Fruit fly (Drosophila melanogaster) whole organism, pupa: Measurements from ENCODE around the gene Grp170.

Source experiments
- CG10348 ChIP-seq: fragments of 200-800 bp; sonication (Bioruptor generic); IDR thresholded peaks from 2 replicates; pipeline ENCODE4 v1.3.6; 2022; ENCODE audit warnings: missing biosample characterization, missing genetic modification characterization
- CG12605 ChIP-seq: fragments of 200-800 bp; sonication (Bioruptor generic); IDR thresholded peaks from 2 replicates; pipeline ENCODE4 v1.3.6; 2022; ENCODE audit warnings: missing biosample characterization, missing genetic modification characterization
- CG13204 ChIP-seq: fragments of 200-800 bp; sonication (Bioruptor generic); optimal IDR thresholded peaks from 2 replicates; lab custom pipeline; 2018; ENCODE audit warnings: missing biosample characterization, mild to moderate bottlenecking, missing genetic modification characterization, moderate library complexity
- CG14655 ChIP-seq: fragments of 200-800 bp; sonication (Bioruptor generic); optimal IDR thresholded peaks from 3 replicates; lab custom pipeline; 2017; ENCODE audit warnings: mild to moderate bottlenecking, missing biosample characterization, missing genetic modification reagents, missing genetic modification characterization
- CG15710 ChIP-seq: fragments of 200-800 bp; sonication (Bioruptor generic); optimal IDR thresholded peaks from 2 replicates; lab custom pipeline; 2018; ENCODE audit warnings: missing biosample characterization, mild to moderate bottlenecking, missing genetic modification characterization, moderate library complexity
- CG17806 ChIP-seq: fragments of 200-800 bp; sonication (Bioruptor generic); optimal IDR thresholded peaks from 2 replicates; lab custom pipeline; 2018; ENCODE audit warnings: missing biosample characterization, mild to moderate bottlenecking, missing genetic modification characterization, moderate library complexity
- CG32121 ChIP-seq: fragments of 200-800 bp; sonication (Bioruptor generic); IDR thresholded peaks from 2 replicates; pipeline ENCODE4 v1.3.6; 2022; ENCODE audit warnings: missing biosample characterization, missing genetic modification characterization
- CG34367 ChIP-seq: fragments of 200-800 bp; sonication (Bioruptor generic); optimal IDR thresholded peaks from 2 replicates; lab custom pipeline; 2018; ENCODE audit warnings: missing biosample characterization, mild to moderate bottlenecking, missing genetic modification characterization
- CG4496 ChIP-seq: fragments of 200-800 bp; sonication (Bioruptor generic); IDR thresholded peaks from 3 replicates; pipeline ENCODE4 v1.3.6; 2022; ENCODE audit warnings: missing biosample characterization, missing genetic modification characterization
- CG8159 ChIP-seq: fragments of 200-800 bp; sonication (Bioruptor generic); optimal IDR thresholded peaks from 3 replicates; lab custom pipeline; 2018; ENCODE audit warnings: missing biosample characterization, mild to moderate bottlenecking, missing genetic modification characterization, moderate library complexity
- CG8301 ChIP-seq: fragments of 200-800 bp; sonication (Bioruptor generic); optimal IDR thresholded peaks from 2 replicates; lab custom pipeline; 2018; ENCODE audit warnings: missing biosample characterization, mild to moderate bottlenecking, missing genetic modification characterization
- CG9948 ChIP-seq: fragments of 200-800 bp; sonication (Bioruptor generic); optimal IDR thresholded peaks from 2 replicates; lab custom pipeline; 2018; ENCODE audit warnings: missing biosample characterization, mild to moderate bottlenecking, missing genetic modification characterization, moderate library complexity
- D1 ChIP-seq: fragments of 200-800 bp; sonication (Bioruptor generic); optimal IDR thresholded peaks from 2 replicates; lab custom pipeline; 2018; ENCODE audit warnings: missing biosample characterization, mild to moderate bottlenecking, missing genetic modification characterization, moderate library complexity
- EcR ChIP-seq: fragments of 200-800 bp; sonication (Bioruptor generic); optimal IDR thresholded peaks from 3 replicates; lab custom pipeline; 2019; ENCODE audit warnings: missing biosample characterization, missing genetic modification characterization, mild to moderate bottlenecking, moderate library complexity, missing genetic modification reagents
- Ets98B ChIP-seq: fragments of 200-800 bp; sonication (Bioruptor generic); IDR thresholded peaks from 2 replicates; pipeline ENCODE4 v1.3.6; 2022; ENCODE audit warnings: missing biosample characterization, missing genetic modification characterization
- Pif1A ChIP-seq: fragments of 200-800 bp; sonication (Bioruptor generic); optimal IDR thresholded peaks from 3 replicates; lab custom pipeline; 2016; ENCODE audit warnings: missing biosample characterization, missing genetic modification characterization
- Pif1B ChIP-seq: fragments of 200-800 bp; sonication (Bioruptor generic); optimal IDR thresholded peaks from 3 replicates; lab custom pipeline; 2016; ENCODE audit warnings: missing biosample characterization, missing genetic modification characterization
- Snoo ChIP-seq: fragments of 200-800 bp; sonication (Bioruptor generic); optimal IDR thresholded peaks from 3 replicates; lab custom pipeline; 2017; ENCODE audit warnings: missing biosample characterization, mild to moderate bottlenecking, missing genetic modification characterization, inconsistent platforms
- fd96Ca ChIP-seq: fragments of 200-800 bp; sonication (Bioruptor generic); IDR thresholded peaks from 3 replicates; pipeline ENCODE4 v1.3.6; 2022; ENCODE audit warnings: missing biosample characterization, missing genetic modification characterization
- gl ChIP-seq: fragments of 200-800 bp; sonication (Bioruptor generic); optimal IDR thresholded peaks from 2 replicates; lab custom pipeline; 2018; ENCODE audit warnings: missing biosample characterization, mild to moderate bottlenecking, missing genetic modification characterization
- rn ChIP-seq: fragments of 200-800 bp; sonication (Bioruptor generic); IDR thresholded peaks from 2 replicates; pipeline ENCODE4 v1.3.6; 2022; ENCODE audit warnings: missing biosample characterization, missing genetic modification characterization

Grp170 gene

DNA sequence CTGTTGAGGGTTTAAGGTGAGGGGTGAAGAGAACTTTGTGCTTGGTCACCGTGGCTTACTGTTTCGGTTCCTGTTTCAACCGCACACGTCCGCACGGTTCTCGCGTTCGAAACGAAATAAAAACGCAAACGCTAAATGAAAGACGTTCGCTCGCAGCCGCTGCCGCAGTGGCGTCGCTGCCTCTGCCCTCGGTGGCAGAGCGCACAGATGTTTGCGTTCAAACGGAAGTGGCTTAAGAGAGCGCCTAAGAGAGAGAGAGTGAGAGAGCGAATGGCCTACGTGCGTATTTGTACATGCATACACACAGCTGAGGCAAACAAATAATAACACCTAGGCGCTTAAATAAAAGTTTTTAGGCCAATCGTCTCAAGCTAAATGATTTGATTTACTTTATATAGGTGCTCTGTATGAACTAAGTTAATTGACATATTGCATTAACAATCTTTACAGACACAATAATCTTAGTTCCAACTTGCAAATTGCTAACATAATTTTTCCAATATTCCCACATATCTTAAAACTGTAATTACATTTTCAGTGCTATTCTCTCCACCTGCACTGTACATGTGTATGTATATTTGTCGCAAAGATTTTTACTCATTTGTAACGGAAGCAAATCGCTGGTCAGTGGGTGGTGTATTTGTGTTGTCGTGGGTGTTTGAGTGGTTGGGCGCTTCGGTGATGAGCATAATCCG lies 18.6 kb upstream of the Grp170 start, which contains the start of gene CG2865:
Gene CG2865, minus strand, starts transcription at position 118 of the 695 bp plus-strand sequence.
- peak; percentile 96 for TF ChIP-seq CG14655 (GFP tag; lab: Kevin White, UChicago)
- TF ChIP-seq gl, result peak; percentile 93
- TF ChIP-seq CG34367, result peak; percentile 94
- TF ChIP-seq CG9948 (tag; lab: Kevin White, UChicago), result peak; percentile 94
- TF ChIP-seq Pif1B (GFP tag; lab: Kevin White, UChicago), result peak; percentile 91
- TF ChIP-seq CG13204 (GFP tag; lab: Kevin White, UChicago), result peak; percentile 87
- peak; percentile 89 for TF ChIP-seq D1
- TF ChIP-seq Snoo (tag; lab: Kevin White, UChicago), result peak; percentile 95
- peak; percentile 94 for TF ChIP-seq Pif1A (GFP tag; lab: Kevin White, UChicago)
- peak; percentile 93 for TF ChIP-seq CG4496 (GFP tag; lab: Robert Waterston, UW)
- TF ChIP-seq CG12605, result peak; percentile 76
- TF ChIP-seq CG8159, result peak; percentile 97
- TF ChIP-seq CG8301 (tag; lab: Kevin White, UChicago), result peak; percentile 96
- peak; percentile 93 for TF ChIP-seq CG32121
- TF ChIP-seq CG17806 (tag; lab: Kevin White, UChicago), result peak; percentile 93
- TF ChIP-seq fd96Ca (GFP tag; lab: Robert Waterston, UW), result peak; percentile 80; the same call in 2 of the 3 replicates
- peak; percentile 78 for TF ChIP-seq EcR (GFP tag; lab: Kevin White, UChicago)
- peak; percentile 60 for TF ChIP-seq CG10348 (GFP tag; lab: Robert Waterston, UW)
- TF ChIP-seq rn, result peak; percentile 73
- peak; percentile 95 for TF ChIP-seq CG15710 (tag; lab: Kevin White, UChicago)
- peak; percentile 94 for TF ChIP-seq Ets98B (GFP tag; lab: Robert Waterston, UW)

DNA sequence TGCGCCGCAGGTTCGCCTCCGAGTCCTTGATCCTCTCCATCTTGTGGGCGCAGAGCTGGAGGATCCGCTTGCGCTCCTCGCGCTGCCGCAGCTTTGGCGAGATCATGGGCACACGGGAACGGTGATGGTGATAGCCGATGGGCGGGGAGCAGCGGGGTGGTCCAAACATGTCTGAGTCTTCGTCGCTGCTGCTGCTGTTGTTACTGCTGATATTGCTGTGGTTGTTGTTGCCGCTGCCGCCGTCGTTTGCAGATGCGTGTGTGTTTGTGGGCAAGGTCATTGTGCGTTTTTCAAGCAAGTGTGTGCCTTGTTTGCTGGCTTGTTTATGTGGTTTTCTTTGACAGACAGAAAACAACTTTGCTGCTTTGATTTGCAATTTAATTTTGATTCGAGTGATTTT lies 17.5 kb upstream of the Grp170 start:
- peak; percentile 42 for TF ChIP-seq CG13204 (GFP tag; lab: Kevin White, UChicago)
- TF ChIP-seq Pif1B (GFP tag; lab: Kevin White, UChicago), result no peak
- no peak for TF ChIP-seq fd96Ca (GFP tag; lab: Robert Waterston, UW)
- peak; percentile 71 for TF ChIP-seq EcR (GFP tag; lab: Kevin White, UChicago)

DNA sequence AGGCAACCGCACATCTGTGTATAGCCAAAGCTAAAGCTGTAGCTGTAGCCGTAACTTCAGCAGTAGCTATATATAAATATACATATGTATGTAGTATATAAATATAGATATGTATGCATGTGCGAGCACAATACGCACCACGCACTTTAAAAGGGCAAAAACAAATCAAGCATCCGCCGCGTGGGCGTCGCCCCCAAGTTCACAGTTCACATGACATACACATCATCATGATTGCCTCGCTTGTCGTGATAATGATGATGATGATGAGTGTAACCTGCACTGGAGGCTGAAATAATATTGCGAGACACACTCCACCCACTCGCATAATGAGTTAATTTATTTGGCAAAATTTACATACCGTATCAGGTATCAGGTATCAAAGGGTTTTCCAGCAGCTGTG lies 16.2 kb upstream of the Grp170 start:
- TF ChIP-seq Pif1B (GFP tag; lab: Kevin White, UChicago) (no peak), Ets98B (GFP tag; lab: Robert Waterston, UW) (no peak), CG4496 (GFP tag; lab: Robert Waterston, UW) (no peak), CG10348 (GFP tag; lab: Robert Waterston, UW) (no peak), CG14655 (GFP tag; lab: Kevin White, UChicago) (no peak), EcR (GFP tag; lab: Kevin White, UChicago) (no peak), CG17806 (tag; lab: Kevin White, UChicago) (no peak), fd96Ca (GFP tag; lab: Robert Waterston, UW) (no peak), gl (no peak)

DNA sequence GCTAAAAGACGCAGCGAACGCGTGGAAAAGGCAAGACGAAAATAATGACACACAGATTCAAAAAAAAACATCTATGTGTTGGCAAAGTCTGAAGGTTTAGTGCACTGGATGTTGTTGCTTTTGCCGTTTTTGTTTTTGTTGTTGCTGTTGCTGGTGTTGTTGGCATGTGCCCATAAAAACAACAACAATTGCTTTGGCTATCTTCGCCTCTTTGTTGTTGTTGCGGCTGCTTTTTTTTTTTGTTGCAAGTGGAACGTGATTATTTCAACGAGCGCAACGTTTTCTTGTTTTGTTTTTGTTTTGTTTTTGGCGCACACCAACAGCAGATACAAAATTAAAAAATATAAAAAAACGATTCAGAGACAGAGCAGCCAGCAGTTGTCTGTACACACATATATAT lies 14.3 kb upstream of the Grp170 start:
- TF ChIP-seq CG14655 (GFP tag; lab: Kevin White, UChicago), result peak; percentile 88
- TF ChIP-seq CG10348 (GFP tag; lab: Robert Waterston, UW), result no peak
- TF ChIP-seq EcR (GFP tag; lab: Kevin White, UChicago), result peak; percentile 91
- peak; percentile 42 for TF ChIP-seq Snoo (tag; lab: Kevin White, UChicago)
- TF ChIP-seq CG17806 (tag; lab: Kevin White, UChicago), result peak; percentile 83
- peak; percentile 93 for TF ChIP-seq CG32121
- TF ChIP-seq CG4496 (GFP tag; lab: Robert Waterston, UW), result peak; percentile 95
- peak; percentile 83 for TF ChIP-seq Pif1B (GFP tag; lab: Kevin White, UChicago)
- TF ChIP-seq CG8159, result peak; percentile 83
- peak; percentile 94 for TF ChIP-seq fd96Ca (GFP tag; lab: Robert Waterston, UW)
- TF ChIP-seq CG8301 (tag; lab: Kevin White, UChicago), result peak; percentile 82
- peak; percentile 90 for TF ChIP-seq CG15710 (tag; lab: Kevin White, UChicago)
- peak; percentile 83 for TF ChIP-seq CG9948 (tag; lab: Kevin White, UChicago)
- TF ChIP-seq CG34367, result peak; percentile 92
- TF ChIP-seq CG13204 (GFP tag; lab: Kevin White, UChicago), result peak; percentile 97
- peak; percentile 48 for TF ChIP-seq D1
- peak; percentile 91 for TF ChIP-seq Ets98B (GFP tag; lab: Robert Waterston, UW)
- TF ChIP-seq Pif1A (GFP tag; lab: Kevin White, UChicago), result peak; percentile 91
- TF ChIP-seq gl, result peak; percentile 95
- peak; percentile 82 for TF ChIP-seq rn
- TF ChIP-seq CG12605, result peak; percentile 96

DNA sequence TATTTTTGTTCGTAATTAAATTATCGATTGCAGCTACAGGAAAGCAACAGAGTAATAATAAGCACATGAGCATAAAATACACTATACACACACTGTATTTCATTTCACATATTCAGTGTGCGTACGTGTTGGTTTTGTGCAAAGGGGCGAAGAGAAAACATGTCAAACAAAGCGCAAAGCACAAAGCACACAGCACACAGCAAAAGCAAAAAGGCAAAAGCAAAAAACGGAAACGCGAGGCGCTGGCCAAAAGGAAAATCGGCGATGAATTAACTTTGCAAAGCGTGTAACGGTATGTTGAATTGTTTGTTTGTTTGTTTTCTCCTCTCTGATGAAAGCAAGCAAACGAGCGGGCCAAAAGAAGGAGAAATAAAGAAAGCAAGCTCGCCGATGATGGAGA lies 13.5 kb upstream of the Grp170 start:
- TF ChIP-seq EcR (GFP tag; lab: Kevin White, UChicago), result no peak
- no peak; the same call in 2 of the 3 replicates for TF ChIP-seq CG4496 (GFP tag; lab: Robert Waterston, UW)
- no peak for TF ChIP-seq CG13204 (GFP tag; lab: Kevin White, UChicago)
- 0 out of 2 replicates have a peak, but pooled peaks have one; percentile 25 for TF ChIP-seq CG32121
- TF ChIP-seq CG12605, result 0 out of 2 replicates have a peak, but pooled peaks have one; percentile 12
- no peak for TF ChIP-seq fd96Ca (GFP tag; lab: Robert Waterston, UW)
- no peak for TF ChIP-seq CG8159
- no peak for TF ChIP-seq CG14655 (GFP tag; lab: Kevin White, UChicago)
- TF ChIP-seq CG8301 (tag; lab: Kevin White, UChicago), result no peak
- TF ChIP-seq Snoo (tag; lab: Kevin White, UChicago), result no peak
- no peak for TF ChIP-seq CG9948 (tag; lab: Kevin White, UChicago)
